Fruit fly (Drosophila melanogaster) whole organism, embryonic: Measurements from ENCODE around the gene CG9747.

Experiments used
- Abd-B ChIP-seq: fragments of 200-800 bp; sonication (Bioruptor generic); optimal IDR thresholded peaks from 2 replicates; lab custom pipeline; 2018; ENCODE audit warnings: missing biosample characterization, mild to moderate bottlenecking, missing genetic modification characterization, moderate library complexity
- Atf6 ChIP-seq: fragments of 200-800 bp; sonication (Bioruptor generic); IDR thresholded peaks from 2 replicates; pipeline ENCODE4 v1.3.6; 2022; ENCODE audit warnings: missing biosample characterization, missing genetic modification characterization
- Blimp-1 ChIP-seq: fragments of 200-800 bp; sonication (Bioruptor generic); optimal IDR thresholded peaks from 3 replicates; lab custom pipeline; 2018; ENCODE audit warnings: missing biosample characterization, missing genetic modification characterization, mild to moderate bottlenecking, moderate library complexity, missing genetic modification reagents
- CG11085 ChIP-seq: fragments of 200-800 bp; sonication (Bioruptor generic); IDR thresholded peaks from 2 replicates; pipeline ENCODE4 v1.3.6; 2022; ENCODE audit warnings: missing biosample characterization, missing genetic modification characterization
- CG13894 ChIP-seq: fragments of 200-800 bp; sonication (Bioruptor generic); optimal IDR thresholded peaks from 3 replicates; lab custom pipeline; 2018; ENCODE audit warnings: missing biosample characterization, mild to moderate bottlenecking, missing genetic modification characterization, moderate library complexity
- CG14014 ChIP-seq: fragments of 200-800 bp; sonication (Bioruptor generic); IDR thresholded peaks from 2 replicates; pipeline ENCODE4 v1.3.6; 2022; ENCODE audit warnings: missing biosample characterization, missing genetic modification characterization
- CG18476 ChIP-seq: fragments of 200-800 bp; sonication (Bioruptor generic); optimal IDR thresholded peaks from 2 replicates; lab custom pipeline; 2016; ENCODE audit warnings: missing biosample characterization, mild to moderate bottlenecking, missing genetic modification characterization
- CG18599 ChIP-seq: fragments of 200-800 bp; sonication (Bioruptor generic); optimal IDR thresholded peaks from 3 replicates; lab custom pipeline; 2017; ENCODE audit warnings: missing biosample characterization, missing genetic modification characterization, mild to moderate bottlenecking, moderate library complexity, missing genetic modification reagents
- CG2129 ChIP-seq: fragments of 200-800 bp; sonication (Bioruptor generic); IDR thresholded peaks from 2 replicates; pipeline ENCODE4 v1.3.6; 2022; ENCODE audit warnings: missing biosample characterization, missing genetic modification characterization; ENCODE audit not compliant: partially characterized antibody
- CG30403 ChIP-seq: fragments of 200-800 bp; sonication (Bioruptor generic); optimal IDR thresholded peaks from 3 replicates; lab custom pipeline; 2016; ENCODE audit warnings: missing biosample characterization, missing genetic modification characterization
- CG3065 ChIP-seq: fragments of 200-800 bp; sonication (Bioruptor generic); optimal IDR thresholded peaks from 2 replicates; lab custom pipeline; 2016; ENCODE audit warnings: missing biosample characterization, missing genetic modification characterization
- CG31224 ChIP-seq: fragments of 200-800 bp; sonication (Bioruptor generic); IDR thresholded peaks from 2 replicates; pipeline ENCODE4 v1.3.6; 2022; ENCODE audit warnings: missing biosample characterization, missing genetic modification characterization
- CG31388 ChIP-seq: fragments of 200-800 bp; sonication (Bioruptor generic); optimal IDR thresholded peaks from 2 replicates; lab custom pipeline; 2016; ENCODE audit warnings: missing biosample characterization, missing genetic modification characterization
- CG32772 ChIP-seq: fragments of 200-800 bp; sonication (Bioruptor generic); IDR thresholded peaks from 2 replicates; pipeline ENCODE4 v1.3.6; 2022; ENCODE audit warnings: missing biosample characterization, missing genetic modification characterization
- CG4360 ChIP-seq: fragments of 200-800 bp; sonication (Bioruptor generic); IDR thresholded peaks from 2 replicates; pipeline ENCODE4 v1.3.6; 2022; ENCODE audit warnings: missing biosample characterization, missing genetic modification characterization
- CG4617 ChIP-seq: fragments of 200-800 bp; sonication (Bioruptor generic); optimal IDR thresholded peaks from 3 replicates; lab custom pipeline; 2016; ENCODE audit warnings: missing biosample characterization, missing genetic modification characterization, borderline replicate concordance
- CG8089 ChIP-seq: fragments of 200-800 bp; sonication (Bioruptor generic); optimal IDR thresholded peaks from 3 replicates; lab custom pipeline; 2016; ENCODE audit warnings: missing biosample characterization, missing genetic modification characterization
- CG9727 ChIP-seq: fragments of 200-800 bp; sonication (Bioruptor generic); optimal IDR thresholded peaks from 3 replicates; lab custom pipeline; 2017; ENCODE audit warnings: missing biosample characterization, mild to moderate bottlenecking, missing genetic modification characterization
- Dad ChIP-seq: fragments of 200-800 bp; sonication (Bioruptor generic); optimal IDR thresholded peaks from 3 replicates; lab custom pipeline; 2016; ENCODE audit warnings: missing biosample characterization, missing genetic modification characterization
- Fer2 ChIP-seq: fragments of 200-800 bp; sonication (Bioruptor generic); optimal IDR thresholded peaks from 2 replicates; lab custom pipeline; 2018; ENCODE audit warnings: missing biosample characterization, mild to moderate bottlenecking, missing genetic modification characterization, moderate library complexity
- Gug ChIP-seq: fragments of 200-800 bp; sonication (Bioruptor generic); IDR thresholded peaks from 4 replicates; pipeline ENCODE4 v1.3.6; 2022; ENCODE audit warnings: missing biosample characterization, missing genetic modification characterization
- HLH54F ChIP-seq: fragments of 200-800 bp; sonication (Bioruptor generic); optimal IDR thresholded peaks from 3 replicates; lab custom pipeline; 2016; ENCODE audit warnings: missing biosample characterization, missing genetic modification characterization
- Opbp ChIP-seq: fragments of 200-800 bp; sonication (Bioruptor generic); IDR thresholded peaks from 3 replicates; pipeline ENCODE4 v1.3.6; 2022; ENCODE audit warnings: missing biosample characterization, missing genetic modification characterization; ENCODE audit not compliant: partially characterized antibody
- Rfx ChIP-seq: fragments of 200-800 bp; sonication (Bioruptor generic); IDR thresholded peaks from 2 replicates; pipeline ENCODE4 v1.3.6; 2022; ENCODE audit warnings: missing biosample characterization, missing genetic modification characterization
- Side ChIP-seq: fragments of 200-800 bp; sonication (Bioruptor generic); optimal IDR thresholded peaks from 2 replicates; lab custom pipeline; 2016; ENCODE audit warnings: missing biosample characterization, missing genetic modification characterization
- Sox100B ChIP-seq: fragments of 200-800 bp; sonication (Bioruptor generic); optimal IDR thresholded peaks from 3 replicates; lab custom pipeline; 2018; ENCODE audit warnings: missing biosample characterization, mild to moderate bottlenecking, missing genetic modification characterization
- TFAM ChIP-seq: fragments of 200-800 bp; sonication (Bioruptor generic); optimal IDR thresholded peaks from 2 replicates; lab custom pipeline; 2017; ENCODE audit warnings: missing biosample characterization, missing genetic modification characterization, inconsistent platforms
- aop ChIP-seq: fragments of 200-800 bp; sonication (Bioruptor generic); IDR thresholded peaks from 2 replicates; pipeline ENCODE4 v1.3.6; 2022; ENCODE audit warnings: missing biosample characterization, missing genetic modification characterization
- ara ChIP-seq: fragments of 200-800 bp; sonication (Bioruptor generic); IDR thresholded peaks from 2 replicates; pipeline ENCODE4 v1.3.6; 2022; ENCODE audit warnings: missing biosample characterization, missing genetic modification characterization
- ci ChIP-seq: fragments of 200-800 bp; sonication (Bioruptor generic); IDR thresholded peaks from 3 replicates; pipeline ENCODE4 v1.3.6; 2022; ENCODE audit warnings: missing biosample characterization, missing genetic modification characterization
- dmrt99B ChIP-seq: fragments of 200-800 bp; sonication (Bioruptor generic); optimal IDR thresholded peaks from 2 replicates; lab custom pipeline; 2018; ENCODE audit warnings: missing biosample characterization, mild to moderate bottlenecking, missing genetic modification characterization, moderate library complexity
- fru ChIP-seq: fragments of >200 bp; optimal IDR thresholded peaks from 2 replicates; lab custom pipeline; 2017
- grau ChIP-seq: fragments of 200-800 bp; optimal IDR thresholded peaks from 3 replicates; lab custom pipeline; 2019; ENCODE audit warnings: missing biosample characterization, mild to moderate bottlenecking, missing genetic modification characterization, moderate library complexity
- grn ChIP-seq: fragments of 200-800 bp; sonication (Bioruptor generic); optimal IDR thresholded peaks from 3 replicates; lab custom pipeline; 2017; ENCODE audit warnings: missing biosample characterization, missing genetic modification characterization
- gsb ChIP-seq: fragments of 200-800 bp; sonication (Bioruptor generic); IDR thresholded peaks from 2 replicates; pipeline ENCODE4 v1.3.6; 2022; ENCODE audit warnings: missing biosample characterization, missing genetic modification characterization
- ind ChIP-seq: fragments of 200-800 bp; sonication (Bioruptor generic); optimal IDR thresholded peaks from 3 replicates; lab custom pipeline; 2016; ENCODE audit warnings: missing biosample characterization, missing genetic modification characterization
- jigr1 ChIP-seq: fragments of 200-800 bp; sonication (Bioruptor generic); IDR thresholded peaks from 3 replicates; pipeline ENCODE4 v1.3.6; 2022; ENCODE audit warnings: missing biosample characterization, missing genetic modification characterization
- nerfin-1 ChIP-seq: fragments of 200-800 bp; sonication (Bioruptor generic); optimal IDR thresholded peaks from 3 replicates; lab custom pipeline; 2019; ENCODE audit warnings: missing biosample characterization, mild to moderate bottlenecking, missing genetic modification characterization, moderate library complexity
- otp ChIP-seq: fragments of 200-800 bp; sonication (Bioruptor generic); IDR thresholded peaks from 3 replicates; pipeline ENCODE4, ENCODE4 v1.3.6; 2022; ENCODE audit warnings: missing biosample characterization, missing genetic modification characterization
- peb ChIP-seq: fragments of 200-800 bp; sonication (Bioruptor generic); IDR thresholded peaks from 2 replicates; pipeline ENCODE4 v1.3.6; 2022; ENCODE audit warnings: missing biosample characterization, missing genetic modification characterization
- prd ChIP-seq, 3 experiments: fragments of >200 bp in 2 of 3; fragments of 200-800 bp in 1 of 3; sonication (Bioruptor generic) in 1 of 3; optimal IDR thresholded peaks in 2 of 3; IDR thresholded peaks in 1 of 3; 2 replicates in 2 of 3; 3 replicates in 1 of 3; pipeline versions ENCODE4 v1.3.6 to Lab custom; 2017 to 2022; ENCODE audit warnings: missing biosample characterization in 1 of 3, missing genetic modification characterization in 1 of 3
- sd ChIP-seq: fragments of 200-800 bp; sonication (Bioruptor generic); optimal IDR thresholded peaks from 3 replicates; lab custom pipeline; 2018; ENCODE audit warnings: missing biosample characterization, mild to moderate bottlenecking, missing genetic modification characterization, moderate library complexity
- seq ChIP-seq: fragments of 200-800 bp; sonication (Bioruptor generic); IDR thresholded peaks from 2 replicates; pipeline ENCODE4 v1.3.6; 2022; ENCODE audit warnings: missing biosample characterization, missing genetic modification characterization
- unpg ChIP-seq: fragments of 200-800 bp; sonication (Bioruptor generic); optimal IDR thresholded peaks from 3 replicates; lab custom pipeline; 2018; ENCODE audit warnings: missing biosample characterization, mild to moderate bottlenecking, missing genetic modification characterization, moderate library complexity
- vvl ChIP-seq: fragments of 200-800 bp; sonication (Bioruptor generic); IDR thresholded peaks from 2 replicates; pipeline ENCODE4 v1.3.6; 2022; ENCODE audit warnings: missing biosample characterization, missing genetic modification characterization

The CG9747 gene

DNA sequence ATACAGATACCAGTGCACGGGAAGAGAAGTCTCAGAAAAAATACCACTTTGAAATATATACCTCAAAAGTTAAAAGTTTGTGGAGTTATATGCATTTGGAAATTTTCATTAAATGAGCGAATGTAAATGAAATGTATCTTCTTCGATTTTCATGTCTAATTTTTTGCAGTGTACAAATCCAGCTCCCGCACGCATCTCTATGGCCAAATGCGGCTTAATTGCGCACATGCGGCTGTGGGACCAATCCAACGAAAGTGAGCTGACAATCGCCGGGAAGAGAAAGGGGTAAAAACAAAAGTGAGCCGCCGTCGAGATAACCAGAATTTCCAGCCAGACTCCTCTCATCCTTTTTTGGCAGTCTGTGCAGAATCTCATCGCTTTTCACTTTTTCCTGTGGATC lies 26.9 kb downstream of the CG9747 start (continued):
- TF ChIP-seq Fer2 (tag; lab: Kevin White, UChicago) (no peak), Rfx (no peak), CG14014 (GFP tag; lab: Robert Waterston, UW) (peak; percentile 58), nerfin-1 (no peak), unpg (GFP tag; lab: Kevin White, UChicago) (peak; percentile 38), CG8089 (GFP tag; lab: Kevin White, UChicago) (peak; percentile 9), CG31224 (GFP tag; lab: Robert Waterston, UW) (no peak), Atf6 (GFP tag; lab: Robert Waterston, UW) (0 out of 2 replicates have a peak, but pooled peaks have one; percentile 31), CG18599 (GFP tag; lab: Kevin White, UChicago) (peak; percentile 10), CG30403 (GFP tag; lab: Kevin White, UChicago) (peak; percentile 32), vvl (peak; percentile 84), ind (GFP tag; lab: Kevin White, UChicago) (peak; percentile 34), aop (GFP tag; lab: Robert Waterston, UW) (no peak), Blimp-1 (GFP tag; lab: Kevin White, UChicago) (peak; percentile 69), prd (optimal IDR thresholded peaks at IDR 0.05; lab: Kevin White, UChicago) (no peak), prd (GFP tag; IDR thresholded peaks at IDR 0.05; lab: Robert Waterston, UW) (peak; percentile 72; the same call in 2 of the 3 replicates), CG3065 (GFP tag; lab: Kevin White, UChicago) (no peak), CG18476 (GFP tag; lab: Kevin White, UChicago) (no peak), otp (GFP tag; lab: Robert Waterston, UW) (no peak), TFAM (no peak), CG9727 (GFP tag; lab: Kevin White, UChicago) (no peak), CG32772 (GFP tag; lab: Robert Waterston, UW) (0 out of 2 replicates have a peak, but pooled peaks have one; percentile 18), grau (peak; percentile 25), seq (GFP tag; lab: Robert Waterston, UW) (no peak), dmrt99B (tag; lab: Kevin White, UChicago) (peak; percentile 64), CG11085 (GFP tag; lab: Robert Waterston, UW) (no peak), fru (lab: Kevin White, UChicago) (no peak), peb (GFP tag; lab: Robert Waterston, UW) (no peak), CG4617 (GFP tag; lab: Kevin White, UChicago) (no peak), Abd-B (GFP tag; lab: Kevin White, UChicago) (no peak), jigr1 (GFP tag; lab: Robert Waterston, UW) (no peak), CG2129 (GFP tag; lab: Robert Waterston, UW) (no peak), CG13894 (tag; lab: Kevin White, UChicago) (no peak), Dad (no peak), Opbp (no peak), HLH54F (GFP tag; lab: Kevin White, UChicago) (no peak), CG31388 (no peak), CG4360 (GFP tag; lab: Robert Waterston, UW) (no peak), sd (tag; lab: Kevin White, UChicago) (no peak)

DNA sequence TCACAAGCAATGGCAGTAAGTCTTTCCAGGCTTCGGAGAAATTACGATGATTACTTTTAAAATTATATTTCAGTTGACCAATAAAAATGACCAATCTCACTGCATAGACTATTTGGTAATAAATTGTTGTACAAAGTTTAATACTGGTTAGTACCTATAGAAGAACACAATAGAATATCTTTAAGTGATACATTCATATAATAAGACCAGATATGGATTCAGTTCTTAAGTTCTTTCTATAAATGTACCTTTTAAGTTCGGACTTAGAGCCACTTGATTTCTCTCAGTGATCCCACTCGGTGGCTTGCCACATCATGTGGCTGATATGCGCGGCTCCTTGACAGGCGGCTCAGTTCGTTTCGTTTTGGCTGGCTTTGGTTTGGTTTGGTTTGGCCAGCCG lies 27.8 kb downstream of the CG9747 start:
- no peak for TF ChIP-seq fru (lab: Kevin White, UChicago)
- no peak for TF ChIP-seq Sox100B (GFP tag; lab: Kevin White, UChicago)
- no peak for TF ChIP-seq Side
- TF ChIP-seq grn (GFP tag; lab: Kevin White, UChicago): no peak
- TF ChIP-seq ci: no peak
- no peak for TF ChIP-seq ara (GFP tag; lab: Robert Waterston, UW)
- no peak for TF ChIP-seq gsb (GFP tag; lab: Robert Waterston, UW)
- TF ChIP-seq Gug (GFP tag; lab: Robert Waterston, UW): no peak
- TF ChIP-seq Fer2 (tag; lab: Kevin White, UChicago): no peak
